Worm (Caenorhabditis elegans): Measurements from ENCODE around the gene C01B10.9.
A peak's percentile ranks its signal among the peaks of the same experiment; 100 is the strongest.
"Not testable (repeated sequence)": the region's sequence is repeated elsewhere in the genome, so short reads cannot be mapped to it uniquely, and the experiment has no call there.

The C01B10.9 gene

DNA sequence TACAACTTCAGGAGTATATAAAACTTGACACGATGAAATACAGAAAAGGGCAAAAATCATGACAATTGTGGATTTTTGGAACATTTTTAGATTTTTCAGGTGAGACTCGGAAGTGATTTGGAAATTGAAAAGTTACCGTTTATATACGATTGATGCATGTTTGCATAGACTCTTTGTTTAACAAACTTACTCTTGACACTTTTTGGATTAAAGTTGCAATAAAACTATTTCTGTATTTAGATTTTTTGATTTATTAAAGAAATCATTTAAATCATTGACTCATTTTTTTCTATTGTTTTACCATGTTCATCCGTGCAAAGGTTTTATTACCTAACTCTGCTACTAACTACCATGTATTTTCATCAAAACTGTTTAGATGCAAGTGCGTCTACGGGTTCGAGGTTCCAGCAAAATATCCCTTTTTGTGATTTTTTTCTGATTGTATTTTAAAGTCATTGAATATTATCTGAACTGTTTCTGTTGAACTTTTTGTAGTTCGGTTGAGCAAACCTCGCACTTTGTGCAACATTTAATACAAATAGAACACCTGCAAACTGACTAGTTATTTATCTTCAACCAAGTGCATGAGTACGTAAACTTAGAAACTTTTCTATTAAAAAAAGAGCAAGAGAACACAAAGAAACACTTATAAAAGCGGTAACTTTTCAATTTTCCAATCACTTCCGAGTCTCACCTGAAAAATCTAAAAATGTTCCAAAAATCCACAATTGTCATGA is 40.8 kb upstream of the C01B10.9 start, which contains the start of the genes nspb-1 and nspb-2:
nspb-1 (minus strand) TSS at position 101 of the 737 bp plus-strand sequence.
nspb-2 (plus strand) TSS at position 687 of the 737 bp plus-strand sequence.
- TF ChIP-seq vab-15 (tag; optimal IDR thresholded peaks at IDR 0.05); ceh-63 (GFP tag; optimal IDR thresholded peaks at IDR 0.05); nhr-85 (tag): not testable (repeated sequence)

DNA sequence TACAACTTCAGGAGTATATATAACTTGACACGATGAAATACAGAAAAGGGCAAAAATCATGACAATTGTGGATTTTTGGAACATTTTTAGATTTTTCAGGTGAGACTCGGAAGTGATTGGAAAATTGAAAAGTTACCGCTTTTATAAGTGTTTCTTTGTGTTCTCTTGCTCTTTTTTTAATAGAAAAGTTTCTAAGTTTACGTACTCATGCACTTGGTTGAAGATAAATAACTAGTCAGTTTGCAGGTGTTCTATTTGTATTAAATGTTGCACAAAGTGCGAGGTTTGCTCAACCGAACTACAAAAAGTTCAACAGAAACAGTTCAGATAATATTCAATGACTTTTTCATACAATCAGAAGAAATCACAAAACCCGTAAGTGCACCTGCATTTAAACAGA is 37.2 kb upstream of the C01B10.9 start, which contains the start of gene nspb-3:
nspb-3 (minus strand) TSS at position 101 of the 400 bp plus-strand sequence.
- TF ChIP-seq hlh-17 (GFP tag; optimal IDR thresholded peaks at IDR 0.05; ENCODE audit: borderline replicate concordance); nhr-28 (tag; optimal IDR thresholded peaks at IDR 0.05); grh-1 (GFP tag; IDR thresholded peaks at IDR 0.05): not testable (repeated sequence)

DNA sequence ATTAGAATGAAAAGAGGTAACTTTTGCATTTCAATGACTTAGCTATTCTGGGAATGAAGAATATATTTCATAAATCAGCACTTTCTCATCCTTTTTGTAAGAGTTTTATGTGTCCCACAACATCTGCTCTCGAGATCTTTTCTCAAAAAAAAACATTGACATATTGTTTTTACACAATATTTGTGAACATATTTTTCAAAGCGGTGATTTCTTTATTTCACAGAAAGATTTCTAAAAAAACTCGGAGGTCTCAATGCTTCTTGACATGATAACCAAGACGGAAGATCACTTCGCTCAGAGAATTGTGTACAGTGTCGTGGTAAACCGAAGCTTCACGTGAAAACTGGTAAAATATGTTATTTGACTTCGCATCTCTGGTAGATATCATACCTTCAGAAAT is 36.1 kb upstream of the C01B10.9 start, which contains the start of gene F38A5.22:
F38A5.22 (minus strand) TSS at position 29 of the 400 bp plus-strand sequence.
- TF ChIP-seq ama-1 (optimal IDR thresholded peaks at IDR 0.05) = no peak

DNA sequence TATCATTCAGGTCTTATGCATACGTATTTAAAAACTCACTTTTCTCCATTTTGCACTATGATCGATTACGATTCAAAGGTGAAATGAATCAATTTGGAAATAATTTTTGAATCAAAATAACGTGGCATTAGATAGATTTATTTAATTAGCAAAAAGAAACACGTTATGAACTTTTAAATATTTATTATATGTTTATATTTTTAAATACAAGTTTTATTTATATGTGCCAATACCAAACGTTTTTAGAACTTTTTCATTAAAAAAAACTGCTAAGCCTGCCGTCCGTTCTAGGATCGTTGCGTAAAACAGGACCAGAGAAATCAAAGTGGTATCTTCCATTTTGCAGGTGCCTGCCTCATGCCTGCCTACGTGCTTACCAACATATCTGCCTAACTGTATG is 34.7 kb upstream of the C01B10.9 start, which contains the start of gene F38A5.6:
F38A5.6 (minus strand) TSS at position 101 of the 400 bp plus-strand sequence.
- TF ChIP-seq efl-1 (optimal IDR thresholded peaks at IDR 0.05) (no peak), efl-1 (GFP tag; optimal IDR thresholded peaks at IDR 0.05 in 1 of 2) (peak in 1 of 2 experiments; percentile 88), nhr-90 (tag; optimal IDR thresholded peaks at IDR 0.05; ENCODE audit: poor library complexity) (no peak)

DNA sequence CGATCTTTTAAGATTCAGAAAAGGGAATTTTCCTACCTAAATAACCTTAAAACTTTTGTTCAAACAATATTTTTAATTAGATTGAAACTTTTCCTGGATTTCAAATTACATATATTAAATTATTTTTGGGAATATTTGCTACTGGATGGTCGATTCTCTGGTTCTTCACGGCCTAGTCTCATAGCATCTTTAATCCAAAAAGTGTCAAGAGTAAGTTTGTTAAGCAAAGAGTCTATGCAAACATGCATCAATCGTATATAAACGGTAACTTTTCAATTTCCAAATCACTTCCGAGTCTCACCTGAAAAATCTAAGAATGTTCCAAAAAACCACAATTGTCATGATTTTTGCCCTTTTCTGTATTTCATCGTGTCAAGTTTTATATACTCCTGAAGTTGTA is 34.1 kb upstream of the C01B10.9 start, which contains the start of gene nspb-4:
nspb-4 (plus strand) TSS at position 301 of the 400 bp plus-strand sequence.
- not testable (repeated sequence) for TF ChIP-seq nhr-12 (tag; optimal IDR thresholded peaks at IDR 0.05); grh-1 (GFP tag; IDR thresholded peaks at IDR 0.05); aha-1 (tag; optimal IDR thresholded peaks at IDR 0.05)

DNA sequence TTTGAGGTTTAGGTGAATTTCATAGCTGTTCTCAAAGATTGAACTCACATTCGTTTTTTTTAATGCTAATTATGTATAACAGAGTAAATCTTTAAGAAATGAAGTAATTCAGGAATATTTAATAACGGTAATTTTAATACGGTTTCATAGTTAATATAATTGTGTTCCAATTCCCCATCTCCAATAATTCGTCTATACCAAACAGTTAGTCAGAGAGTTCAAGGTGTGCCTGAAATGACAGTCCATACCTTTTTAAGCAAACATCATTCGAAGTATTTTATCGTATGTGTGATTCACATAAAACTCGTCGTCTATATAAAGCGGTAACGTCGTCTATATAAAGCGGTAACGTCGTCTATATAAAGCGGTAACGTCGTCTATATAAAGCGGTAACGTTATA is 33.3 kb upstream of the C01B10.9 start, which contains the start of gene nspb-5:
nspb-5 (plus strand) TSS at position 301 of the 400 bp plus-strand sequence.
- not testable (repeated sequence) for TF ChIP-seq nhr-20 (tag; optimal IDR thresholded peaks at IDR 0.05); jun-1 (tag; optimal IDR thresholded peaks at IDR 0.05); ama-1 (optimal IDR thresholded peaks at IDR 0.05)

DNA sequence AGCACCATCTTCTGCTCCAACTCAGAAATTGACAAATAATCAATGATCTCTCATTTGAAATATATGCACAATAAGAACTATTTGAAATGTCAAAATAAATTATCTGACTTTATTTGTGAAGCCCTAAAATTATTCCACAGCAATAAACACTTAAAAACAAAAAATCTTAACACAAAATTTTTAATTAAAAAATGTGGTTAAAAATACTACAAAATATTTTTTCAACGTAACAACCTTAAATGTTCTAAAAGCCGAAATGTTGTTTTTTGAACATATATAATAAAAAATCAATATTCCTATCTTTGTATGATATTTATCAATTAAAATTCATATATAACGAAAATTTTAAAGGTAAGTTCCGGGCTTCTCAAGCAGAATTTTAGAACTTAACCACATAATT is 32.6 kb upstream of the C01B10.9 start, which contains the start of gene F38A5.8:
F38A5.8 (plus strand) TSS at position 301 of the 400 bp plus-strand sequence.
- no peak for TF ChIP-seq nhr-47 (tag; optimal IDR thresholded peaks at IDR 0.05)
- no peak for TF ChIP-seq pax-3 (tag; optimal IDR thresholded peaks at IDR 0.05)
- no peak for TF ChIP-seq snu-23 (GFP tag; optimal IDR thresholded peaks at IDR 0.05)
- TF ChIP-seq lir-3 (tag; optimal IDR thresholded peaks at IDR 0.05; ENCODE audit: poor library complexity) = no peak
- TF ChIP-seq nhr-28 (tag; optimal IDR thresholded peaks at IDR 0.05) = no peak

DNA sequence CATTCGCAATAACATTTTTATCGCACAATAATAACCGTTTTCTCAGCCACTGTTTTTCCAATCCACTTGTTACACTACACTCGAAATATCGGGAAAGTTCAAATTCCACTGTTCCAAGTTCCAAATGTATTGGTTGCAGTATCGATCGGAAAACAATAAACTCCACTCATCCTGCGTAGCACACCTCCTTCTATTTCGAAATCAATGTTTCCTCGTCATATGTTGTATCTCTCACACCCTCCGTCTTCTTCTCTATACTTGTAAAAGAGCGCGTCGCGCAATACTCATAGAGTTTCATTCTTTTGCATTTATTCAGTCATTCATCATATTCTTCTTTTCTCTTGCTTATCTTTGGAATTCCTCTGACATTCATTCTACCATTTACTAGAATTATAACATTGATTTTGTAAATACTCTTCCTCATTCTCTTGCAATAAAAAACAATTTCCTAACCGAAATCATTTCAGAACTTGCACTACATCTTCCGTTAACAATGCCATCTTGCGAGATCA is 30.8 kb upstream of the C01B10.9 start, which contains the start of gene sup-36:
sup-36 (plus strand) TSS at position 462 of the 512 bp plus-strand sequence.
- no peak for TF ChIP-seq sox-4 (tag; optimal IDR thresholded peaks at IDR 0.05)
- no peak for TF ChIP-seq ceh-63 (GFP tag; optimal IDR thresholded peaks at IDR 0.05)
- peak in 1 of 3 experiments; percentile 18 for TF ChIP-seq ceh-82 (tag; optimal IDR thresholded peaks at IDR 0.05)
- peak in 1 of 2 experiments; percentile 45 for TF ChIP-seq lin-35 (GFP tag; optimal IDR thresholded peaks at IDR 0.05)
- peak; percentile 28 for TF ChIP-seq snu-23 (GFP tag; optimal IDR thresholded peaks at IDR 0.05)
- TF ChIP-seq C16A3.4 (tag; optimal IDR thresholded peaks at IDR 0.05) = no peak
- TF ChIP-seq dpl-1 (GFP tag; optimal IDR thresholded peaks at IDR 0.05) = peak in 1 of 3 experiments; percentile 1
- TF ChIP-seq rnt-1 (tag; optimal IDR thresholded peaks at IDR 0.05) = peak; percentile 29
- TF ChIP-seq elt-2 (tag; optimal IDR thresholded peaks at IDR 0.05) = no peak
- TF ChIP-seq xbp-1 (tag; optimal IDR thresholded peaks at IDR 0.05) = no peak
- TF ChIP-seq efl-3 (GFP tag; optimal IDR thresholded peaks at IDR 0.05) = no peak
- TF ChIP-seq efl-1 (optimal IDR thresholded peaks at IDR 0.05) = peak; percentile 21 to 25
- TF ChIP-seq efl-1 (GFP tag; optimal IDR thresholded peaks at IDR 0.05 in 1 of 2) = peak; percentile 22 to 31
- no peak for TF ChIP-seq swsn-7 (tag; optimal IDR thresholded peaks at IDR 0.05)
- no peak for TF ChIP-seq ceh-8 (GFP tag; optimal IDR thresholded peaks at IDR 0.05)
- TF ChIP-seq sptf-1 (tag; optimal IDR thresholded peaks at IDR 0.05) = no peak
